Worm (Caenorhabditis elegans) whole organism, late embryonic: ENCODE results near the gene C46C2.3.

Experiments
- ceh-14 ChIP-seq: sonication (generic microtip); optimal IDR thresholded peaks from 2 replicates; lab custom pipeline; 2016; ENCODE audit warnings: missing genotype, missing genetic modification characterization, missing compliant biosample characterization
- ceh-18 ChIP-seq: sonication (generic microtip); optimal IDR thresholded peaks from 2 replicates; lab custom pipeline; 2016; ENCODE audit warnings: missing genetic modification characterization, missing compliant biosample characterization
- ceh-24 ChIP-seq: sonication (generic microtip); optimal IDR thresholded peaks from 2 replicates; lab custom pipeline; 2016; ENCODE audit warnings: mild to moderate bottlenecking, missing genetic modification characterization, missing compliant biosample characterization
- ceh-48 ChIP-seq: sonication (generic microtip); optimal IDR thresholded peaks from 2 replicates; lab custom pipeline; 2016; ENCODE audit warnings: missing genetic modification characterization, inconsistent platforms, missing compliant biosample characterization
- eyg-1 ChIP-seq: sonication (generic microtip); optimal IDR thresholded peaks from 2 replicates; lab custom pipeline; 2016; ENCODE audit warnings: missing genotype, missing genetic modification characterization, missing compliant biosample characterization
- nfya-1 ChIP-seq: sonication (generic microtip); optimal IDR thresholded peaks from 2 replicates; lab custom pipeline; 2017; ENCODE audit warnings: missing genetic modification characterization, mild to moderate bottlenecking, missing compliant biosample characterization, antibody characterized with exemption, moderate library complexity
- pag-3 ChIP-seq: sonication (generic microtip); optimal IDR thresholded peaks from 2 replicates; lab custom pipeline; 2016; ENCODE audit warnings: missing compliant biosample characterization, missing genetic modification characterization, borderline replicate concordance
- pha-4 ChIP-seq: fragments of 150-350 bp; optimal IDR thresholded peaks from 2 replicates; lab custom pipeline; 2018; ENCODE audit warnings: missing biosample characterization, missing genetic modification reagents, missing genetic modification characterization
- syd-9 ChIP-seq: sonication (generic microtip); optimal IDR thresholded peaks from 2 replicates; lab custom pipeline; 2016; ENCODE audit warnings: mild to moderate bottlenecking, missing genetic modification characterization, moderate library complexity, missing compliant biosample characterization
- unc-86 ChIP-seq: sonication (generic microtip); optimal IDR thresholded peaks from 2 replicates; lab custom pipeline; 2016; ENCODE audit warnings: missing genetic modification characterization, missing compliant biosample characterization

ce11 chrIV:9274008-9274529 lies 49.1 kb downstream of the C46C2.3 start, which contains the start of gene nmy-3:
- no peak for TF ChIP-seq ceh-48 (tag; lab: Kevin White, UChicago)
- no peak for TF ChIP-seq pha-4
- TF ChIP-seq unc-86: no peak
- TF ChIP-seq ceh-14 (tag; lab: Kevin White, UChicago): no peak
- TF ChIP-seq pag-3 (tag; lab: Kevin White, UChicago): no peak
- TF ChIP-seq syd-9 (tag; lab: Kevin White, UChicago): no peak
- no peak for TF ChIP-seq nfya-1 (tag; lab: Kevin White, UChicago)
- TF ChIP-seq ceh-24: no peak
- no peak for TF ChIP-seq ceh-18
- no peak for TF ChIP-seq eyg-1 (tag; lab: Kevin White, UChicago)
